Fruit fly (Drosophila melanogaster) whole organism, embryonic: ENCODE results near the gene Agpat4.
A peak's percentile ranks its signal among the peaks of the same experiment; 100 is the strongest.

Experiments used
- Bgb ChIP-seq: fragments of 200-800 bp; sonication (Bioruptor generic); IDR thresholded peaks from 2 replicates; pipeline ENCODE4 v1.3.6; 2022; ENCODE audit warnings: missing biosample characterization, missing genetic modification characterization; ENCODE audit not compliant: partially characterized antibody
- CG13775 ChIP-seq: fragments of 200-800 bp; sonication (Bioruptor generic); optimal IDR thresholded peaks from 3 replicates; lab custom pipeline; 2017; ENCODE audit warnings: missing biosample characterization, mild to moderate bottlenecking, missing genetic modification characterization
- Gug ChIP-seq: fragments of 200-800 bp; sonication (Bioruptor generic); IDR thresholded peaks from 4 replicates; pipeline ENCODE4 v1.3.6; 2022; ENCODE audit warnings: missing biosample characterization, missing genetic modification characterization
- MBD-R2 ChIP-seq: fragments of 200-800 bp; sonication (Bioruptor generic); IDR thresholded peaks from 2 replicates; pipeline ENCODE4 v1.3.6; 2022; ENCODE audit warnings: missing biosample characterization, missing genetic modification characterization
- Nf-YB ChIP-seq: fragments of 200-800 bp; sonication (Bioruptor generic); optimal IDR thresholded peaks from 3 replicates; lab custom pipeline; 2019; ENCODE audit warnings: missing biosample characterization, mild to moderate bottlenecking, missing genetic modification characterization, moderate library complexity
- Taf1 ChIP-seq: fragments of 200-800 bp; sonication (Bioruptor generic); IDR thresholded peaks from 2 replicates; pipeline ENCODE4 v1.3.6; 2022; ENCODE audit warnings: missing biosample characterization, missing genetic modification characterization
- fd96Cb ChIP-seq: fragments of 200-800 bp; sonication (Bioruptor generic); optimal IDR thresholded peaks from 2 replicates; lab custom pipeline; 2018; ENCODE audit warnings: missing biosample characterization, mild to moderate bottlenecking, missing genetic modification characterization, moderate library complexity

DNA sequence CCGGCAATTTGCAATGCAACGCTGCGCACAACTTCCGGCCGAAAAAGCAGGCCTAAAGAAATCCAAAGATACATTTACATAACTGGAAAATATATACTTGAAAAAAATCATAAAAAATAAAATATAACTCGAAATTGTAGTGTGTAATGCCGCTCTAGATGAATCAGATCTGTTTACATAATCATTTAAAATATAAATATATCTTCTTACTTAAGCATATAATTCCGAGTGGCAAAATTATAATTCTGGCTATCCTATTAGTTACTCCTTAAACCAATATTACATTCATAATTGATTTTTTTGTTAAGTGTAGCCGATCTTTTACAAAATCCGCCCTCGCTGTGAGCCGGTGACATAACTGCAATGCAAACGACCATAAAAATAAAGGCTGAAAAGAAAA is 41.9 kb downstream of the Agpat4 start:
- TF ChIP-seq MBD-R2 (GFP tag; lab: Robert Waterston, UW) = no peak
- TF ChIP-seq Taf1 (GFP tag; lab: Robert Waterston, UW) = no peak
- no peak for TF ChIP-seq Bgb (GFP tag; lab: Robert Waterston, UW)
- no peak for TF ChIP-seq Nf-YB (GFP tag; lab: Kevin White, UChicago)
- TF ChIP-seq fd96Cb = peak; percentile 0
- TF ChIP-seq CG13775 = no peak
- no peak for TF ChIP-seq Gug (GFP tag; lab: Robert Waterston, UW)
